Fruit fly (Drosophila melanogaster): ENCODE data around the gene form3.

dm6 chr3L:7161310-7161709, 66.7 kb downstream of the form3 start:
- TF ChIP-seq CG8478 (optimal IDR thresholded peaks at IDR 0.05) (no peak), CTCF (optimal IDR thresholded peaks at IDR 0.05) (no peak)

All from S2 (cell line).